Worm (Caenorhabditis elegans): ENCODE data around the gene nas-4.

nas-4 gene

ce11 chrIII:6439854-6440253 is 24.4 kb upstream of the nas-4 start (continued):
- TF ChIP-seq madf-10 (tag; optimal IDR thresholded peaks at IDR 0.05), result no peak
- peak; percentile 41 for TF ChIP-seq unc-130 (GFP tag; optimal IDR thresholded peaks at IDR 0.05)
- TF ChIP-seq tbx-9 (tag; optimal IDR thresholded peaks at IDR 0.05; ENCODE audit: borderline replicate concordance), result no peak
- no peak for TF ChIP-seq dox-1 (GFP tag; IDR thresholded peaks at IDR 0.05)
- TF ChIP-seq F33H1.4 (GFP tag; IDR thresholded peaks at IDR 0.05), result no peak
- TF ChIP-seq hsf-1 (GFP tag; IDR thresholded peaks at IDR 0.05), result 0 out of 2 replicates have a peak, but pooled peaks have one; percentile 52
- TF ChIP-seq lsl-1 (GFP tag; optimal IDR thresholded peaks at IDR 0.05), result peak; percentile 32
- no peak for TF ChIP-seq lin-35 (GFP tag; optimal IDR thresholded peaks at IDR 0.05)
- no peak for TF ChIP-seq somi-1 (GFP tag; optimal IDR thresholded peaks at IDR 0.05)
- no peak for TF ChIP-seq T07F8.4 (tag; optimal IDR thresholded peaks at IDR 0.05)
- TF ChIP-seq snpc-4 (GFP tag; optimal IDR thresholded peaks at IDR 0.05), result no peak
- no peak for TF ChIP-seq snpc-4 (tag; optimal IDR thresholded peaks at IDR 0.05)
- TF ChIP-seq ceh-58 (GFP tag; IDR thresholded peaks at IDR 0.05), result no peak
- TF ChIP-seq ceh-27 (GFP tag; optimal IDR thresholded peaks at IDR 0.05), result no peak
- TF ChIP-seq xnd-1 (tag; optimal IDR thresholded peaks at IDR 0.05), result peak; percentile 1
- TF ChIP-seq snpc-1.3 (tag; optimal IDR thresholded peaks at IDR 0.05; ENCODE audit: insufficient read depth), result no peak
- TF ChIP-seq F10E7.11 (tag; optimal IDR thresholded peaks at IDR 0.05), result no peak
- TF ChIP-seq T26A5.8 (tag; optimal IDR thresholded peaks at IDR 0.05), result no peak
- no peak for TF ChIP-seq akir-1 (GFP tag; optimal IDR thresholded peaks at IDR 0.05)

- no peak for TF ChIP-seq unc-130 (GFP tag; optimal IDR thresholded peaks at IDR 0.05)
- no peak for TF ChIP-seq D2030.7 (GFP tag; IDR thresholded peaks at IDR 0.05)
- no peak for TF ChIP-seq ztf-25 (GFP tag; IDR thresholded peaks at IDR 0.05)
- no peak for TF ChIP-seq ekl-4 (GFP tag; IDR thresholded peaks at IDR 0.05)
- TF ChIP-seq lin-35 (GFP tag; optimal IDR thresholded peaks at IDR 0.05), result no peak
- TF ChIP-seq B0019.2 (GFP tag; conservative IDR thresholded peaks at IDR 0.05), result no peak
- TF ChIP-seq rcor-1 (GFP tag; IDR thresholded peaks at IDR 0.05), result no peak
- TF ChIP-seq F57C9.4 (tag; optimal IDR thresholded peaks at IDR 0.05), result no peak
- no peak for TF ChIP-seq efl-1 (GFP tag; optimal IDR thresholded peaks at IDR 0.05)
- no peak for TF ChIP-seq F57A8.1 (GFP tag; optimal IDR thresholded peaks at IDR 0.05)
Measured at ce11 chrIII:6436308-6436707, 20.9 kb upstream of the nas-4 start, which contains the start of gene C05D11.1. TSS of gene C05D11.1 (plus strand) at chrIII:6436608.

- TF ChIP-seq ekl-4 (GFP tag; IDR thresholded peaks at IDR 0.05), result 0 out of 2 replicates have a peak, but pooled peaks have one; percentile 41
- TF ChIP-seq cebp-2 (GFP tag; IDR thresholded peaks at IDR 0.05), result no peak
- no peak for TF ChIP-seq cebp-1 (GFP tag; IDR thresholded peaks at IDR 0.05)
- peak; percentile 15 for TF ChIP-seq cebp-1 (tag; optimal IDR thresholded peaks at IDR 0.05)
Measured at ce11 chrIII:6432939-6433338, 17.5 kb upstream of the nas-4 start, which contains the start of gene vps-16. TSS of gene vps-16 (plus strand) at chrIII:6433239.

- no peak for TF ChIP-seq unc-62 (GFP tag; optimal IDR thresholded peaks at IDR 0.05)
- TF ChIP-seq atf-7 (tag; optimal IDR thresholded peaks at IDR 0.05), result no peak
- TF ChIP-seq ztf-18 (tag; optimal IDR thresholded peaks at IDR 0.05), result peak; percentile 55
- TF ChIP-seq madf-10 (tag; optimal IDR thresholded peaks at IDR 0.05), result no peak
- no peak for TF ChIP-seq B0336.3 (GFP tag; IDR thresholded peaks at IDR 0.05)
- peak; percentile 20 for TF ChIP-seq snpc-3.4 (tag; optimal IDR thresholded peaks at IDR 0.05)
- no peak for TF ChIP-seq mxl-1 (tag; optimal IDR thresholded peaks at IDR 0.05)
- TF ChIP-seq lsy-27 (tag; optimal IDR thresholded peaks at IDR 0.05; ENCODE audit: borderline replicate concordance, insufficient read depth), result no peak
- peak; percentile 41; the same call in 1 of the 2 replicates for TF ChIP-seq F33H1.4 (GFP tag; IDR thresholded peaks at IDR 0.05)
- no peak for TF ChIP-seq Y67H2A.10 (GFP tag; conservative IDR thresholded peaks at IDR 0.05)
- no peak for TF ChIP-seq hlh-26 (GFP tag; conservative IDR thresholded peaks at IDR 0.05)
- no peak for TF ChIP-seq F10E7.11 (tag; optimal IDR thresholded peaks at IDR 0.05)
- peak; percentile 70 for TF ChIP-seq snpc-1.3 (tag; optimal IDR thresholded peaks at IDR 0.05; ENCODE audit: insufficient read depth)
- TF ChIP-seq mcd-1 (GFP tag; IDR thresholded peaks at IDR 0.05), result peak; percentile 82
- TF ChIP-seq hlh-12 (tag; optimal IDR thresholded peaks at IDR 0.05), result no peak
- no peak for TF ChIP-seq ztf-6 (GFP tag; IDR thresholded peaks at IDR 0.05)
- TF ChIP-seq nhr-90 (tag; optimal IDR thresholded peaks at IDR 0.05), result no peak
- no peak for TF ChIP-seq hrde-1 (tag; optimal IDR thresholded peaks at IDR 0.05; ENCODE audit: borderline replicate concordance)
- no peak for TF ChIP-seq nhr-80 (tag; optimal IDR thresholded peaks at IDR 0.05)
Measured at ce11 chrIII:6431766-6432228, 16.3 kb upstream of the nas-4 start, which contains the start of the genes mrps-17 and txdc-9. TSS of gene mrps-17 (minus strand) at chrIII:6431798. TSS of gene txdc-9 (plus strand) at chrIII:6432178.
